Worm (Caenorhabditis elegans) whole organism, late embryonic: ENCODE measurements around the gene K10C9.4.

ENCODE experiments used
- F13H6.1 ChIP-seq: sonication (generic microtip); optimal IDR thresholded peaks from 2 replicates; lab custom pipeline; 2016; ENCODE audit warnings: missing genetic modification characterization, missing compliant biosample characterization
- ahr-1 ChIP-seq: sonication (generic microtip); optimal IDR thresholded peaks from 2 replicates; lab custom pipeline; 2016; ENCODE audit warnings: missing genetic modification characterization, missing compliant biosample characterization
- ama-1 ChIP-seq: fragments of 150-350 bp; optimal IDR thresholded peaks from 2 replicates; lab custom pipeline; 2014
- ceh-19 ChIP-seq: fragments of 200-800 bp; sonication (Bioruptor generic); optimal IDR thresholded peaks from 2 replicates; lab custom pipeline; 2018; ENCODE audit warnings: mild to moderate bottlenecking, missing genetic modification characterization, missing compliant biosample characterization
- ceh-2 ChIP-seq: sonication (generic microtip); optimal IDR thresholded peaks from 2 replicates; lab custom pipeline; 2016; ENCODE audit warnings: missing genotype, missing genetic modification characterization, missing compliant biosample characterization
- ceh-24 ChIP-seq: sonication (generic microtip); optimal IDR thresholded peaks from 2 replicates; lab custom pipeline; 2016; ENCODE audit warnings: mild to moderate bottlenecking, missing genetic modification characterization, missing compliant biosample characterization
- ceh-31 ChIP-seq: sonication (generic microtip); optimal IDR thresholded peaks from 2 replicates; lab custom pipeline; 2016; ENCODE audit warnings: missing genetic modification characterization, missing compliant biosample characterization
- dmd-4 ChIP-seq: sonication (generic microtip); optimal IDR thresholded peaks from 2 replicates; lab custom pipeline; 2016; ENCODE audit warnings: borderline replicate concordance, missing genetic modification characterization, missing compliant biosample characterization
- elt-4 ChIP-seq: sonication (generic microtip); optimal IDR thresholded peaks from 2 replicates; lab custom pipeline; 2016; ENCODE audit warnings: missing genetic modification characterization, missing compliant biosample characterization
- ets-4 ChIP-seq: sonication (generic microtip); optimal IDR thresholded peaks from 2 replicates; lab custom pipeline; 2016; ENCODE audit warnings: missing genetic modification characterization, missing compliant biosample characterization
- eyg-1 ChIP-seq: sonication (generic microtip); optimal IDR thresholded peaks from 2 replicates; lab custom pipeline; 2016; ENCODE audit warnings: missing genotype, missing genetic modification characterization, missing compliant biosample characterization
- fkh-10 ChIP-seq: fragments of 150-350 bp; optimal IDR thresholded peaks from 2 replicates; lab custom pipeline; 2014; ENCODE audit warnings: missing biosample characterization, missing genetic modification reagents, missing genetic modification characterization
- fkh-6 ChIP-seq: sonication (generic microtip); optimal IDR thresholded peaks from 2 replicates; lab custom pipeline; 2016; ENCODE audit warnings: missing genetic modification characterization, missing compliant biosample characterization
- hlh-13 ChIP-seq: fragments of 200-800 bp; sonication (Bioruptor generic); optimal IDR thresholded peaks from 2 replicates; lab custom pipeline; 2018; ENCODE audit warnings: mild to moderate bottlenecking, missing genetic modification characterization, missing compliant biosample characterization
- hlh-6 ChIP-seq: sonication (generic microtip); optimal IDR thresholded peaks from 2 replicates; lab custom pipeline; 2016; ENCODE audit warnings: missing genotype, missing genetic modification characterization, missing compliant biosample characterization
- lim-6 ChIP-seq: sonication (generic microtip); optimal IDR thresholded peaks from 2 replicates; lab custom pipeline; 2016; ENCODE audit warnings: missing genetic modification characterization, missing compliant biosample characterization
- mec-3 ChIP-seq: sonication (generic microtip); optimal IDR thresholded peaks from 2 replicates; lab custom pipeline; 2016; ENCODE audit warnings: borderline replicate concordance, missing genetic modification characterization, missing compliant biosample characterization
- nfya-1 ChIP-seq: sonication (generic microtip); optimal IDR thresholded peaks from 2 replicates; lab custom pipeline; 2017; ENCODE audit warnings: missing genetic modification characterization, mild to moderate bottlenecking, missing compliant biosample characterization, antibody characterized with exemption, moderate library complexity
- nhr-11 ChIP-seq: fragments of 150-350 bp; optimal IDR thresholded peaks from 2 replicates; lab custom pipeline; 2014; ENCODE audit warnings: missing biosample characterization, missing genetic modification characterization
- nhr-232 ChIP-seq: sonication (generic microtip); optimal IDR thresholded peaks from 2 replicates; lab custom pipeline; 2016; ENCODE audit warnings: missing genetic modification characterization, missing compliant biosample characterization
- npax-4 ChIP-seq: sonication (generic microtip); optimal IDR thresholded peaks from 2 replicates; lab custom pipeline; 2016; ENCODE audit warnings: missing genetic modification characterization, missing compliant biosample characterization
- pag-3 ChIP-seq: sonication (generic microtip); optimal IDR thresholded peaks from 2 replicates; lab custom pipeline; 2016; ENCODE audit warnings: missing compliant biosample characterization, missing genetic modification characterization, borderline replicate concordance
- pha-4 ChIP-seq: fragments of 150-350 bp; optimal IDR thresholded peaks from 2 replicates; lab custom pipeline; 2018; ENCODE audit warnings: missing biosample characterization, missing genetic modification reagents, missing genetic modification characterization
- sox-4 ChIP-seq: sonication (generic microtip); optimal IDR thresholded peaks from 2 replicates; lab custom pipeline; 2017; ENCODE audit warnings: mild to moderate bottlenecking, missing genetic modification characterization, inconsistent platforms, missing compliant biosample characterization
- syd-9 ChIP-seq: sonication (generic microtip); optimal IDR thresholded peaks from 2 replicates; lab custom pipeline; 2016; ENCODE audit warnings: mild to moderate bottlenecking, missing genetic modification characterization, moderate library complexity, missing compliant biosample characterization
- unc-3 ChIP-seq, 2 experiments: fragments of 200-800 bp in 1 of 2; sonication (Bioruptor generic) in 1 of 2; sonication (generic microtip) in 1 of 2; conservative IDR thresholded peaks in 1 of 2; optimal IDR thresholded peaks in 1 of 2; 2 replicates each; pipeline versions ENCODE4 v1.3.6 to Lab custom; 2016 to 2022; ENCODE audit warnings: missing compliant biosample characterization in 2 of 2, missing genetic modification characterization in 2 of 2, missing genetic modification reagents in 1 of 2
- unc-55 ChIP-seq: sonication (generic microtip); optimal IDR thresholded peaks from 2 replicates; lab custom pipeline; 2017; ENCODE audit warnings: missing biosample characterization, missing genetic modification reagents, missing genetic modification characterization
- zip-5 ChIP-seq: sonication (generic microtip); optimal IDR thresholded peaks from 2 replicates; lab custom pipeline; 2016; ENCODE audit warnings: missing genetic modification characterization, missing compliant biosample characterization
- ztf-16 ChIP-seq: sonication (generic microtip); optimal IDR thresholded peaks from 2 replicates; lab custom pipeline; 2017; ENCODE audit warnings: missing genetic modification characterization, missing compliant biosample characterization

The K10C9.4 gene

DNA sequence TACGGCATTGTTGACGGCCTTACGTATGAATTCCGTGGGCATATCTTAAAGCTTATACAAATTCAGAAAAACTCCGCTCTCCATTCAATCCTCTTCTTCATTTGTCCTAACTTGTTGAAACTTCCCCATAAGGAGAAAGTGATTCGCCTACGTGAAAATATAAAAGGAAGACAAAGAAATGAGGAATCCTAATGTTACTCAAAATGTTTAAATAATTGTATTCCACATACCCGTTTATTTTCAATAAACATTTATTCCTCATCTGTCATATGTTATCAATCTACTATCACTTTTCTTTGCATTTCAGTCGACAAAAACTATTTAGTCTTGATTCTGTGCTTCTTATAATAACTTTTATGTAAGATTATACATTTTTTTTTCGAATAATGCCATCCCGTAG, 35.2 kb upstream of the K10C9.4 start, which contains the start of gene clec-203:
Gene clec-203, plus strand, starts transcription at position 301 of the 400 bp plus-strand sequence.
- TF ChIP-seq nhr-232 (tag; lab: Kevin White, UChicago) (no peak), elt-4 (tag; lab: Kevin White, UChicago) (no peak), sox-4 (tag; lab: Kevin White, UChicago) (no peak), pag-3 (no peak), syd-9 (tag; lab: Kevin White, UChicago) (no peak), unc-55 (GFP tag; lab: Kevin White, UChicago) (no peak), ztf-16 (tag; lab: Kevin White, UChicago) (no peak), hlh-6 (tag; lab: Kevin White, UChicago) (no peak), ceh-31 (tag; lab: Kevin White, UChicago) (no peak), ets-4 (tag; lab: Kevin White, UChicago) (no peak)

DNA sequence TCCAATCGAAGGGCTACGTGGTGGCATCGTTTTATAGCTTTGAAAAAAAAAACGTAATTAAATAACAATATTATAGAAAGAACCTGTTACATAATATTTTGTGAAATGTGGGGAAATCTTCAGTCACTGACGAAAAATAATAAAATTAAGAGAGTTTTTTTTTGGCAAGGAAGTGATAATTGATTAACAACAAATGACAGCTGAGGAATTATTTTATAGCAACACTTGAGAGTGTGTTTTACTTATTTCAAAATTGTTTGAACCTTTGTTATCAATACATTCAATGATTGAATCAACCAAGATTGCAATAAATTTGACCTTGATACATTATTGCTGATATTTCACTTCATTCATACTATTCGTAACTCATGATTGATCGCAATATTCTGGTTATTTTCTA, 31.2 kb upstream of the K10C9.4 start, which contains the start of gene Y50D4B.6:
Gene Y50D4B.6, plus strand, starts transcription at position 301 of the 400 bp plus-strand sequence.
- no peak for TF ChIP-seq eyg-1 (tag; lab: Kevin White, UChicago)
- TF ChIP-seq ceh-19 (GFP tag; lab: Kevin White, UChicago): no peak
- no peak for TF ChIP-seq dmd-4 (tag; lab: Kevin White, UChicago)
- no peak for TF ChIP-seq lim-6 (tag; lab: Kevin White, UChicago)
- no peak for TF ChIP-seq hlh-6 (tag; lab: Kevin White, UChicago)
- TF ChIP-seq ama-1 (lab: Kevin White, UChicago): no peak
- no peak for TF ChIP-seq npax-4 (tag; lab: Kevin White, UChicago)
- TF ChIP-seq ets-4 (tag; lab: Kevin White, UChicago): no peak
- no peak for TF ChIP-seq pha-4 (tag; lab: Kevin White, UChicago)
- no peak for TF ChIP-seq ahr-1
- TF ChIP-seq, all 69 proteins: peak for 0

ce11 chrV:1074946-1075345, 22.1 kb upstream of the K10C9.4 start, which contains the start of gene K10C9.1:
Gene K10C9.1, plus strand, starts transcription at chrV:1075246.
- TF ChIP-seq nfya-1 (no peak), nhr-11 (tag; lab: Kevin White, UChicago) (no peak), zip-5 (tag; lab: Kevin White, UChicago) (no peak), fkh-10 (GFP tag; lab: Kevin White, UChicago) (no peak), F13H6.1 (tag; lab: Kevin White, UChicago) (no peak)

- TF ChIP-seq hlh-13 (GFP tag; lab: Kevin White, UChicago) (no peak), ama-1 (lab: Kevin White, UChicago) (no peak), zip-5 (tag; lab: Kevin White, UChicago) (no peak)
These were observed 14.7 kb upstream of the K10C9.4 start, which contains the start of gene K10C9.7 for ce11 chrV:1067468-1067867. Gene K10C9.7, minus strand, starts transcription at chrV:1067568.

DNA sequence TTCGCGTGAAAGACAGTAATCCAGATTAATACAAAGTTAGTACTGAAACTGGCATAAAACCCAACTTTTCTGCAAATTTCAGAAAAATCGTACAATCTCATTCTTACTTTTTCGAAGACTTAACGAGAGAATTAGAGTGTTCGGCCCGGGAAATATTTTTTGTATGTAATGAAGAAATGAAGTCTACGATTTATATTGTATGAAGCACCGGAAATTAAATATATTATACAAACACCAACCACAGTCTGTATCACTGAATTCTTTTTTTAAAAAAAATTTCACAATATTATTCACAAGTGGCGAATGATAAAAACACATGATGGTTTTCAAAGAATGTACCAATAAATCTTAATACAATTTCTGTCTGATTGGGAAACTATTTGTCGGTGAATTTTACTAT, 11.7 kb upstream of the K10C9.4 start, which contains the start of gene str-67:
Gene str-67, minus strand, starts transcription at position 101 of the 400 bp plus-strand sequence.
- TF ChIP-seq hlh-13 (GFP tag; lab: Kevin White, UChicago) (no peak), ceh-2 (tag; lab: Kevin White, UChicago) (no peak), npax-4 (tag; lab: Kevin White, UChicago) (no peak), unc-3 (GFP tag; conservative IDR thresholded peaks at IDR 0.05; lab: Robert Waterston, UW) (no peak), unc-3 (tag; optimal IDR thresholded peaks at IDR 0.05; lab: Kevin White, UChicago) (no peak), fkh-6 (no peak), dmd-4 (tag; lab: Kevin White, UChicago) (no peak), ceh-24 (tag; lab: Kevin White, UChicago) (no peak), zip-5 (tag; lab: Kevin White, UChicago) (no peak), mec-3 (tag; lab: Kevin White, UChicago) (no peak)

DNA sequence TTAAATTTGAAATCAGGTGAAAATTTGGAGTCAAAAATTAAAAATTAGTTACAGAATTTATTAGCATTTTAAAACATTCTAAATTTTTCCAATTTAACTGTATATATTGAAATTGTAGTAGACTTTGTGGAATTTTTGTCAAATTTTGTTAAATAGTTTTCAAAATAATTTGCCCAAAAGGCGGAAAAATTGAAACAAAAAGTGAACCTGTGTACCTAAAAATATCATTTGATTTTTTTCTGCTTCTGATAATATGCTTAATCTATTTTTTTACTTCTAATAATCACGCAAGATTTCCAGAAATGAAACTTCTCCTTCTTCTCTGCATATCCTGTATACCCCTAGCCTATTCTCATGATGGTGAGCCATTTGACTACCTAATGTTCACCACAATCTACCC, 8.5 kb upstream of the K10C9.4 start, which contains the start of gene rnst-2:
Gene rnst-2, plus strand, starts transcription at position 301 of the 400 bp plus-strand sequence.
- TF ChIP-seq sox-4 (tag; lab: Kevin White, UChicago): no peak
